Worm (Caenorhabditis elegans) whole organism, late embryonic: Measurements from ENCODE around the gene snr-3.

ENCODE experiments used
- K02D7.2 ChIP-seq: sonication (generic microtip); optimal IDR thresholded peaks from 2 replicates; lab custom pipeline; 2017; ENCODE audit warnings: mild to moderate bottlenecking, missing genetic modification characterization, missing compliant biosample characterization
- T23F11.4 ChIP-seq: fragments of 200-800 bp; sonication (Bioruptor generic); optimal IDR thresholded peaks from 2 replicates; lab custom pipeline; 2018; ENCODE audit warnings: mild to moderate bottlenecking, missing genetic modification characterization, missing compliant biosample characterization
- ahr-1 ChIP-seq: sonication (generic microtip); optimal IDR thresholded peaks from 2 replicates; lab custom pipeline; 2016; ENCODE audit warnings: missing genetic modification characterization, missing compliant biosample characterization
- ama-1 ChIP-seq: fragments of 150-350 bp; optimal IDR thresholded peaks from 2 replicates; lab custom pipeline; 2014
- ceh-18 ChIP-seq: sonication (generic microtip); optimal IDR thresholded peaks from 2 replicates; lab custom pipeline; 2016; ENCODE audit warnings: missing genetic modification characterization, missing compliant biosample characterization
- ceh-19 ChIP-seq: fragments of 200-800 bp; sonication (Bioruptor generic); optimal IDR thresholded peaks from 2 replicates; lab custom pipeline; 2018; ENCODE audit warnings: mild to moderate bottlenecking, missing genetic modification characterization, missing compliant biosample characterization
- ceh-2 ChIP-seq: sonication (generic microtip); optimal IDR thresholded peaks from 2 replicates; lab custom pipeline; 2016; ENCODE audit warnings: missing genotype, missing genetic modification characterization, missing compliant biosample characterization
- ceh-22 ChIP-seq: sonication (generic microtip); optimal IDR thresholded peaks from 2 replicates; lab custom pipeline; 2017; ENCODE audit warnings: missing biosample characterization, missing genetic modification characterization
- ceh-30 ChIP-seq: fragments of 150-350 bp; optimal IDR thresholded peaks from 2 replicates; lab custom pipeline; 2014; ENCODE audit warnings: missing biosample characterization, missing genetic modification characterization
- elt-4 ChIP-seq: sonication (generic microtip); optimal IDR thresholded peaks from 2 replicates; lab custom pipeline; 2016; ENCODE audit warnings: missing genetic modification characterization, missing compliant biosample characterization
- eyg-1 ChIP-seq: sonication (generic microtip); optimal IDR thresholded peaks from 2 replicates; lab custom pipeline; 2016; ENCODE audit warnings: missing genotype, missing genetic modification characterization, missing compliant biosample characterization
- fkh-10 ChIP-seq: fragments of 150-350 bp; optimal IDR thresholded peaks from 2 replicates; lab custom pipeline; 2014; ENCODE audit warnings: missing biosample characterization, missing genetic modification reagents, missing genetic modification characterization
- fkh-6 ChIP-seq: sonication (generic microtip); optimal IDR thresholded peaks from 2 replicates; lab custom pipeline; 2016; ENCODE audit warnings: missing genetic modification characterization, missing compliant biosample characterization
- hlh-13 ChIP-seq: fragments of 200-800 bp; sonication (Bioruptor generic); optimal IDR thresholded peaks from 2 replicates; lab custom pipeline; 2018; ENCODE audit warnings: mild to moderate bottlenecking, missing genetic modification characterization, missing compliant biosample characterization
- hlh-6 ChIP-seq: sonication (generic microtip); optimal IDR thresholded peaks from 2 replicates; lab custom pipeline; 2016; ENCODE audit warnings: missing genotype, missing genetic modification characterization, missing compliant biosample characterization
- hlh-8 ChIP-seq: sonication (generic microtip); optimal IDR thresholded peaks from 2 replicates; lab custom pipeline; 2016; ENCODE audit warnings: missing genotype, missing genetic modification characterization, missing compliant biosample characterization
- lim-6 ChIP-seq: sonication (generic microtip); optimal IDR thresholded peaks from 2 replicates; lab custom pipeline; 2016; ENCODE audit warnings: missing genetic modification characterization, missing compliant biosample characterization
- lin-11 ChIP-seq: fragments of 200-800 bp; sonication (Bioruptor generic); optimal IDR thresholded peaks from 2 replicates; lab custom pipeline; 2018; ENCODE audit warnings: mild to moderate bottlenecking, missing genetic modification characterization, missing compliant biosample characterization
- nfya-1 ChIP-seq: sonication (generic microtip); optimal IDR thresholded peaks from 2 replicates; lab custom pipeline; 2017; ENCODE audit warnings: missing genetic modification characterization, mild to moderate bottlenecking, missing compliant biosample characterization, antibody characterized with exemption, moderate library complexity
- nhr-11 ChIP-seq: fragments of 150-350 bp; optimal IDR thresholded peaks from 2 replicates; lab custom pipeline; 2014; ENCODE audit warnings: missing biosample characterization, missing genetic modification characterization
- nhr-232 ChIP-seq: sonication (generic microtip); optimal IDR thresholded peaks from 2 replicates; lab custom pipeline; 2016; ENCODE audit warnings: missing genetic modification characterization, missing compliant biosample characterization
- npax-4 ChIP-seq: sonication (generic microtip); optimal IDR thresholded peaks from 2 replicates; lab custom pipeline; 2016; ENCODE audit warnings: missing genetic modification characterization, missing compliant biosample characterization
- pat-9 ChIP-seq: fragments of 200-800 bp; sonication (Bioruptor generic); optimal IDR thresholded peaks from 2 replicates; lab custom pipeline; 2018; ENCODE audit warnings: mild to moderate bottlenecking, missing genetic modification characterization, moderate library complexity, missing compliant biosample characterization
- pros-1 ChIP-seq: fragments of 150-350 bp; optimal IDR thresholded peaks from 2 replicates; lab custom pipeline; 2014; ENCODE audit warnings: missing biosample characterization, missing genetic modification reagents, missing genetic modification characterization
- ref-2 ChIP-seq: sonication (generic microtip); optimal IDR thresholded peaks from 2 replicates; lab custom pipeline; 2016; ENCODE audit warnings: missing genetic modification characterization, missing compliant biosample characterization
- rnt-1 ChIP-seq: sonication (generic microtip); optimal IDR thresholded peaks from 2 replicates; lab custom pipeline; 2016; ENCODE audit warnings: missing genetic modification characterization, missing compliant biosample characterization
- sdc-2 ChIP-seq: sonication (generic microtip); optimal IDR thresholded peaks from 2 replicates; lab custom pipeline; 2016; ENCODE audit warnings: missing genotype, missing genetic modification characterization, missing compliant biosample characterization
- sox-2 ChIP-seq: fragments of 200-800 bp; sonication (Bioruptor generic); IDR thresholded peaks from 2 replicates; pipeline ENCODE4 v1.3.6; 2022; ENCODE audit warnings: missing genetic modification reagents, missing genetic modification characterization, missing compliant biosample characterization
- syd-9 ChIP-seq: sonication (generic microtip); optimal IDR thresholded peaks from 2 replicates; lab custom pipeline; 2016; ENCODE audit warnings: mild to moderate bottlenecking, missing genetic modification characterization, moderate library complexity, missing compliant biosample characterization
- ttx-3 ChIP-seq: sonication (generic microtip); optimal IDR thresholded peaks from 2 replicates; lab custom pipeline; 2016; ENCODE audit warnings: missing genetic modification reagents, missing genetic modification characterization, missing compliant biosample characterization
- unc-3 ChIP-seq, 2 experiments: fragments of 200-800 bp in 1 of 2; sonication (Bioruptor generic) in 1 of 2; sonication (generic microtip) in 1 of 2; conservative IDR thresholded peaks in 1 of 2; optimal IDR thresholded peaks in 1 of 2; 2 replicates each; pipeline versions ENCODE4 v1.3.6 to Lab custom; 2016 to 2022; ENCODE audit warnings: missing compliant biosample characterization in 2 of 2, missing genetic modification characterization in 2 of 2, missing genetic modification reagents in 1 of 2
- unc-86 ChIP-seq: sonication (generic microtip); optimal IDR thresholded peaks from 2 replicates; lab custom pipeline; 2016; ENCODE audit warnings: missing genetic modification characterization, missing compliant biosample characterization

snr-3 gene

DNA sequence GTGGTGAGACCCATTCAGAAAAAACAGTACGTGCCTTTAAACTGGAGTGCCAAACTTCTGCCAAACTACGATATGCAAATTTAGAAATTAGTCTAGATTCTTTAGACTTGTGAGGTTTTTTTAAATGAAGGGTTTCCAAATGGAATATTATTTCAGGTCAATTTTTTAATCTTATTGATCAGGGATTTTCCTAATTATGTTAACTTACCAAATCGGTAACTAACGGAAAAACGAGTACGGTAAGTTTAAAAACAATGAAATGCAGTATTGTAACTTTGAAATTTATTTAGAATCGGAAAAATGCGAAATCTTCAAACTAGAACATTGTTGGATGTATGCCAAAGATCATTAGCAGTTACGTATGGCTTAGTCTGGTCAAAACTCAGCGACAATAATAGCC, 26.7 kb upstream of the snr-3 start, which contains the start of gene C56E6.7:
Gene C56E6.7, plus strand, starts transcription at position 301 of the 400 bp plus-strand sequence.
- TF ChIP-seq fkh-6 (no peak), npax-4 (tag; lab: Kevin White, UChicago) (no peak), fkh-10 (GFP tag; lab: Kevin White, UChicago) (no peak), ceh-18 (tag; lab: Kevin White, UChicago) (no peak), T23F11.4 (GFP tag; lab: Kevin White, UChicago) (no peak), ttx-3 (tag; lab: Kevin White, UChicago) (no peak), pat-9 (tag; lab: Kevin White, UChicago) (no peak), ama-1 (lab: Kevin White, UChicago) (no peak), ref-2 (tag; lab: Kevin White, UChicago) (no peak), sox-2 (no peak)

DNA sequence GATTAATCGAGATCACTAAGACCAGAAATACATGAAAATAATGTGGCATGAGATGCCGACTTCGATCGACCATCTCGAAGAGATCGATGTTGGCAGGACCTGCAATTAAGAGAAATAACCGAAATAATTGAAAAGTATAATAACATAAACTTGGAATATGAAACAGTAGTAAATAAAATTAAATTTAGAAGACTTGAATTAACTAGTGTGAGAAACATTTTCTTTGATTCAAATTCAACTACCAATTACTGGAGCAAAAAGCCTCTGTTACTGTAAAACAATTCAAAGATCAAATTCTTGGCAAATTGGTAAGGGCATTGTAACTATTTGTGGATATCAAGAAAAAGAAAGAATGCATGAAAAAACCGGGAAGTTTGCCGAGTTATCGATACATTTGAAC, 24.4 kb upstream of the snr-3 start, which contains the start of gene R05G9R.1:
Gene R05G9R.1, minus strand, starts transcription at position 101 of the 400 bp plus-strand sequence.
- TF ChIP-seq ceh-19 (GFP tag; lab: Kevin White, UChicago): no peak
- no peak for TF ChIP-seq pros-1 (tag; lab: Kevin White, UChicago)
- TF ChIP-seq ceh-2 (tag; lab: Kevin White, UChicago): no peak
- TF ChIP-seq sdc-2: no peak
- no peak for TF ChIP-seq unc-86

DNA sequence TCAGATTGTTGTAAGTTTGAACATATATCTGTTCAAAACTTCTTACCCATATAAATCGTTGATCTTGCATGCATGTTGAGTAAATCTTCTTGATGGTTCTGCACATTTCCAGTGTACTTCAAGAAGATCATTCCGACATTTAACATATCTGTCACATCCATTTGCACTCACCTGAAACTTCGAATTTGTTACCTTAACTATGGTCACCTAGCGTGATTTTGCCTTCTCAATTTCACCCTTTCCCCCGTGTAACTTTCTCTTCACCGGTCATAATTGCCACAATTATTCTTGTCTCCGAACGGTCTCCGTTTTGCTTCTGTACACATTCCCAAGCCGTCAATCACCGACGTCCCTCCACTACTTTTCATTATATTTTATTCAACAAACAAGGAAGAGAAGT, 23.8 kb upstream of the snr-3 start:
- no peak for TF ChIP-seq ama-1 (lab: Kevin White, UChicago)

DNA sequence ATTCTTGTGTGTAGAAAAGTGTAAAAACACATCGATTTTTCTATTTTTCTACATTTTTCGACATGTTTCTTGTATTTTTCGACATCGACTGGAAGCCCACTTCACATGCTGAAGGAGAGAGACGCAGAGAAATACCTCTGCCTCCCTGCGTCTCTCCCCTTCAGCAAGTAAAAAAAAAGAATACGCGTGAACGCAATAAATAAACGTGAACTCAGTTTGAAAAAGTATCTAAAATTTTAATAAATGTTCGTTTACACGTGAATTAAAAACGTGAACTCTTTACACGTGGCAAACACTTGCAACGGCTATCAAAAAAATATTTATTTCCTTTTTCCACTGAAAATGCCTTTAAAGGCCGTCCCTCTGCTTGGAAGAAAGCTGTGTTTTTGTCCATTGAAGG, 13.3 kb upstream of the snr-3 start, which contains the start of gene R05G9.1:
Gene R05G9.1, plus strand, starts transcription at position 343 of the 400 bp plus-strand sequence.
- TF ChIP-seq K02D7.2 (tag; lab: Kevin White, UChicago) (no peak), eyg-1 (tag; lab: Kevin White, UChicago) (no peak), rnt-1 (tag; lab: Kevin White, UChicago) (no peak)

DNA sequence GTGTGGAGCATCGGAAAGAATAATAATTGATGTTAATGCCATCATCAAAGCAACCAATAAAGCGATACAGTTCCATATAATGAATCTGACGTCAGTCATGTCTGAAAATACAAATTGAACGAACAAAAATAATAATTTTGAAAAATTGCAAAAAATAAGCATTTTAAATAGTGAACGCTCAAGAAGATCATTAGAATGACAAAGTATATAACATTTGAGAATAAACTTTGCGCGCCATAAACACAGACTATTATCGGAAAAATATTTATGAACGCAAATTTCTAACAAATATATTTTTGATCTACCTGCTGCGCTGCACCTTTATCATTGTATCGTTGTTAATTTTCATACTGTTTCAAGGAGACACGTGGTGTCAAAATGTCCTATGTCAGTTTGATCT, 11.9 kb upstream of the snr-3 start, which contains the start of gene R05G9.3:
Gene R05G9.3, minus strand, starts transcription at position 101 of the 400 bp plus-strand sequence.
- TF ChIP-seq lim-6 (no peak), unc-86 (no peak), ceh-22 (tag; lab: Kevin White, UChicago) (no peak), nhr-232 (no peak), syd-9 (tag; lab: Kevin White, UChicago) (no peak)
- TF ChIP-seq, all 69 proteins: peak for 0

DNA sequence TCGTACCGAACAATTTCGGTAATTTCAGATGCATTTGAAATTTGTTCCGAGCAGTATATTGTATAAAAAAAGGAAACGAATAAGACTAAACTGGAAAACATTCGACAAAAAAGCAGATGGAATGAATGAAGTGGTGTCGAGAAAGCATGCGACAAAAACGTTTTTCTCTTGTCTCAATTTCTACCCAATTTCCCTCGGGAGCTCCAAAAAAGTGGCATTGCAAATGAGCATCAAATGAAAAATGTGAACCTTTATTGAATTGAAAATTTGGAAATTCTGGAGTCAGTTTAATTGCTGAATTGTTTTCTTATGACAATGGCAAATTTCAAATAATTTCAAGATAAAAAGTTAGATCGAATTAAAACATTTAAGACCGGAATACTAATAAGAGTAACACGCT, 10.6 kb upstream of the snr-3 start, which contains the start of gene R05G9.5:
Gene R05G9.5, minus strand, starts transcription at position 101 of the 400 bp plus-strand sequence.
- TF ChIP-seq hlh-13 (GFP tag; lab: Kevin White, UChicago): no peak
- TF ChIP-seq hlh-6 (tag; lab: Kevin White, UChicago): no peak
- TF ChIP-seq fkh-10 (GFP tag; lab: Kevin White, UChicago): no peak
- no peak for TF ChIP-seq unc-3 (GFP tag; conservative IDR thresholded peaks at IDR 0.05; lab: Robert Waterston, UW)
- TF ChIP-seq unc-3 (tag; optimal IDR thresholded peaks at IDR 0.05; lab: Kevin White, UChicago): no peak
- no peak for TF ChIP-seq T23F11.4 (GFP tag; lab: Kevin White, UChicago)
- no peak for TF ChIP-seq nfya-1 (tag; lab: Kevin White, UChicago)
- no peak for TF ChIP-seq ttx-3 (tag; lab: Kevin White, UChicago)
- TF ChIP-seq ahr-1: no peak
- no peak for TF ChIP-seq nhr-11 (tag; lab: Kevin White, UChicago)
- TF ChIP-seq ceh-18 (tag; lab: Kevin White, UChicago): no peak
- TF ChIP-seq lin-11 (tag; lab: Kevin White, UChicago): no peak
- TF ChIP-seq hlh-8 (tag; lab: Kevin White, UChicago): no peak
- TF ChIP-seq ceh-30: no peak
- no peak for TF ChIP-seq lim-6
- TF ChIP-seq elt-4 (tag; lab: Kevin White, UChicago): no peak
